Worm (Caenorhabditis elegans) whole organism, mixed stage, embryonic: Measurements from ENCODE around the gene cyp-31A2.

Source experiments
- M03D4.4 ChIP-seq: sonication (generic microtip); optimal IDR thresholded peaks from 2 replicates; lab custom pipeline; 2017; ENCODE audit warnings: mild to moderate bottlenecking, missing genetic modification characterization, missing compliant biosample characterization
- bed-3 ChIP-seq: fragments of 200-800 bp; sonication (Bioruptor generic); optimal IDR thresholded peaks from 3 replicates; lab custom pipeline; 2018; ENCODE audit warnings: mild to moderate bottlenecking, missing genetic modification characterization, moderate library complexity, missing compliant biosample characterization
- ceh-39 ChIP-seq: fragments of 150-350 bp; optimal IDR thresholded peaks from 2 replicates; lab custom pipeline; 2014; ENCODE audit warnings: missing biosample characterization, missing genetic modification characterization
- ceh-83 ChIP-seq: fragments of 200-800 bp; sonication (Bioruptor generic); optimal IDR thresholded peaks from 2 replicates; lab custom pipeline; 2018; ENCODE audit warnings: mild to moderate bottlenecking, missing genetic modification characterization, missing compliant biosample characterization
- ces-1 ChIP-seq: fragments of 150-350 bp; optimal IDR thresholded peaks from 2 replicates; lab custom pipeline; 2014; ENCODE audit warnings: missing biosample characterization, missing genetic modification reagents, missing genetic modification characterization
- cnd-1 ChIP-seq: fragments of 200-800 bp; sonication (Bioruptor generic); optimal IDR thresholded peaks from 2 replicates; lab custom pipeline; 2018; ENCODE audit warnings: mild to moderate bottlenecking, missing genetic modification characterization, missing compliant biosample characterization
- elt-1 ChIP-seq: sonication (generic microtip); optimal IDR thresholded peaks from 2 replicates; lab custom pipeline; 2017; ENCODE audit warnings: missing genetic modification characterization, mild to moderate bottlenecking, missing compliant biosample characterization, antibody characterized with exemption, moderate library complexity, borderline replicate concordance; ENCODE audit not compliant: insufficient read depth
- hlh-1 ChIP-seq: fragments of 150-350 bp; optimal IDR thresholded peaks from 2 replicates; lab custom pipeline; 2014; ENCODE audit warnings: missing biosample characterization, missing genetic modification reagents, missing genetic modification characterization
- lin-13 ChIP-seq: fragments of 150-350 bp; optimal IDR thresholded peaks from 2 replicates; lab custom pipeline; 2014; ENCODE audit warnings: missing biosample characterization, missing genetic modification characterization
- mab-5 ChIP-seq: fragments of 150-350 bp; optimal IDR thresholded peaks from 2 replicates; lab custom pipeline; 2014; ENCODE audit warnings: missing biosample characterization, missing genetic modification characterization
- mep-1 ChIP-seq: fragments of 150-350 bp; optimal IDR thresholded peaks from 2 replicates; lab custom pipeline; 2017; ENCODE audit warnings: missing biosample characterization, missing genetic modification reagents, missing genetic modification characterization, inconsistent platforms
- mls-2 ChIP-seq: sonication (generic microtip); optimal IDR thresholded peaks from 2 replicates; lab custom pipeline; 2016; ENCODE audit warnings: mild to moderate bottlenecking, missing genetic modification characterization, moderate library complexity, missing compliant biosample characterization
- nhr-12 ChIP-seq: fragments of 150-350 bp; optimal IDR thresholded peaks from 2 replicates; lab custom pipeline; 2014; ENCODE audit warnings: missing biosample characterization, missing genetic modification characterization
- nhr-2 ChIP-seq: fragments of 150-350 bp; optimal IDR thresholded peaks from 2 replicates; lab custom pipeline; 2014; ENCODE audit warnings: missing biosample characterization, missing genetic modification characterization
- nhr-237 ChIP-seq: fragments of 150-350 bp; optimal IDR thresholded peaks from 2 replicates; lab custom pipeline; 2014; ENCODE audit warnings: missing biosample characterization, missing genetic modification characterization
- nhr-76 ChIP-seq: sonication (generic microtip); optimal IDR thresholded peaks from 2 replicates; lab custom pipeline; 2017; ENCODE audit warnings: missing biosample characterization, missing genetic modification characterization
- sem-2 ChIP-seq: fragments of 200-800 bp; sonication (Bioruptor generic); optimal IDR thresholded peaks from 2 replicates; lab custom pipeline; 2018; ENCODE audit warnings: mild to moderate bottlenecking, missing genetic modification characterization, missing compliant biosample characterization
- snpc-4 ChIP-seq: fragments of 150-350 bp; optimal IDR thresholded peaks from 2 replicates; lab custom pipeline; 2014; ENCODE audit warnings: missing biosample characterization, missing genetic modification characterization
- sptf-1 ChIP-seq: sonication (generic microtip); optimal IDR thresholded peaks from 2 replicates; lab custom pipeline; 2017; ENCODE audit warnings: mild to moderate bottlenecking, missing genetic modification characterization, moderate library complexity, missing compliant biosample characterization
- tbx-8 ChIP-seq: fragments of 200-800 bp; sonication (Bioruptor generic); optimal IDR thresholded peaks from 2 replicates; lab custom pipeline; 2018; ENCODE audit warnings: mild to moderate bottlenecking, missing genetic modification characterization, moderate library complexity, missing compliant biosample characterization
- unc-120 ChIP-seq: sonication (generic microtip); optimal IDR thresholded peaks from 2 replicates; lab custom pipeline; 2017; ENCODE audit warnings: missing genetic modification characterization, missing compliant biosample characterization; ENCODE audit not compliant: poor library complexity, severe bottlenecking
- zip-8 ChIP-seq: fragments of 150-350 bp; optimal IDR thresholded peaks from 2 replicates; lab custom pipeline; 2014; ENCODE audit warnings: missing biosample characterization, missing genetic modification characterization
- ztf-11 ChIP-seq: fragments of 150-350 bp; optimal IDR thresholded peaks from 2 replicates; lab custom pipeline; 2014; ENCODE audit warnings: missing biosample characterization, missing genetic modification characterization

Gene cyp-31A2

DNA sequence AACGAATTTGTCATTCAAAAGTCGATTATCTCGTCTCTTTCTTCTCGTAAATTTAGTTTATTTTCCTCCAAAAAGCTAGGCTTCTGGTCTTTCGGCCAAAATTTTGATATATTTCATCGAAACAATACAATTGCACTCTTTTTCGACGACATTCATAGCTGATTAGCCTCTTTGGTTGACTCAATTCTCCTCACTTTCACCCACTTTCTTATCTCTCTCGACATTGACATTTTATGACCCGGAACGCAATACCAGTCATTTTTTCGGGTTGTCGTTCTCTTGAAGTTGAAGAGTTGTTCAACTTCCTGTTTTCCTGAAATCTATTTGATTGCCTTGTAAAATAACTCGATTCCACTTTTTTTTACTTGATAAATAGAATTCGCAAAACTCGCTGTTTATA is 30.8 kb downstream of the cyp-31A2 start:
- TF ChIP-seq zip-8: no peak
- TF ChIP-seq ceh-83 (GFP tag; lab: Kevin White, UChicago): no peak
- peak; percentile 39 for TF ChIP-seq ces-1
- no peak for TF ChIP-seq lin-13 (tag; lab: Kevin White, UChicago)
- TF ChIP-seq hlh-1 (tag; lab: Kevin White, UChicago): no peak
- TF ChIP-seq mep-1 (tag; lab: Kevin White, UChicago): no peak
- no peak for TF ChIP-seq nhr-2 (tag; lab: Kevin White, UChicago)
- TF ChIP-seq ceh-39 (tag; lab: Kevin White, UChicago): no peak

DNA sequence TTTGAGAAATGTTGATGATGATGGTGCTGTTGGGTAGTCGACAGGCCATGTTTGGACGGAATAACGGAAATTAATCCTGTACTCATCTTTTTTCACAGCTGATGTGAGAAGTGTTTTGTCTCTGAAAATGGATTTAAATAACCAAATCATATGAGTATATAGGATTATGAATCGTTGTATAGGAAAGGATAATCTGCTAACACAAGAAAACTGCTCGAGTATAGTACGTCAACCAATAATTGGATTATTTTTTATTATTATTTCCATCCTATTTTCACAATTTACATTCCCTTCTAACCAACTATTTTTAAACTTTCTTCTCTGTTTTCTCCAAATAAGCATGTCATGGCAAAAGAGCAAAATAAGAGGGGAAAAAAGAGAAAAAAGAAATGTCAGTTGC is 32.0 kb downstream of the cyp-31A2 start:
- TF ChIP-seq ces-1 (peak; percentile 46), sptf-1 (tag; lab: Kevin White, UChicago) (no peak)

DNA sequence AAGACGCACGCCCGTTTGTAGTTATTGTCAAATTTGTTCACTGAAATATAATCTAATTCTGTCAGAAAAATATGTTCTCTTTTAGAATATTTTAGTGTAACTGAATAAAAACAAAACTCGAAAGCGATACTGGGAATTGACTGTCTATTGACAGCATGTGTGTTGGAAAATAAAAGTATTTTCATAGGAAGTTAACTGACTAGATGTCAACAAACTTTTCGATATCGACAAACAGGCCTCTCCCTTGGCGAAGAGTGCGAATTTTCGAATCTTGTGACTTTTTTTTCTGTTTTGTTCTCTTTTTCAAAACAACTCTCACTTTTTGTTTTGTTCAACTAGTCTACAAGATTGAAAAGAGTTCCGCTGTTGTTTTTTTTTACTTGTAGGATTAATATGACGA is 34.5 kb downstream of the cyp-31A2 start:
- no peak for TF ChIP-seq mls-2
- no peak for TF ChIP-seq elt-1 (tag; lab: Kevin White, UChicago)
- no peak for TF ChIP-seq sptf-1 (tag; lab: Kevin White, UChicago)
- TF ChIP-seq sem-2 (GFP tag; lab: Kevin White, UChicago): no peak
- TF ChIP-seq mab-5 (tag; lab: Kevin White, UChicago): no peak
- no peak for TF ChIP-seq nhr-12 (tag; lab: Kevin White, UChicago)
- TF ChIP-seq nhr-237 (tag; lab: Kevin White, UChicago): no peak
- TF ChIP-seq M03D4.4: no peak
- TF ChIP-seq nhr-76: no peak
- no peak for TF ChIP-seq zip-8
- TF ChIP-seq ztf-11 (tag; lab: Kevin White, UChicago): no peak
- TF ChIP-seq, all 35 proteins: peak for 0

ce11 chrIV:11452928-11453327 is 49.2 kb downstream of the cyp-31A2 start:
- TF ChIP-seq ztf-11 (tag; lab: Kevin White, UChicago) (no peak), ceh-39 (tag; lab: Kevin White, UChicago) (no peak), cnd-1 (tag; lab: Kevin White, UChicago) (no peak), nhr-76 (no peak), bed-3 (GFP tag; lab: Kevin White, UChicago) (no peak), unc-120 (tag; lab: Kevin White, UChicago) (no peak), snpc-4 (no peak), tbx-8 (no peak), sem-2 (GFP tag; lab: Kevin White, UChicago) (no peak), ces-1 (no peak)
